Worm (Caenorhabditis elegans) whole organism, L3 larva: ENCODE data around the gene lhfp-4.
A peak's percentile ranks its signal among the peaks of the same experiment; 100 is the strongest.

Experiments used
- ZK546.5 ChIP-seq: sonication (generic microtip); optimal IDR thresholded peaks from 2 replicates; lab custom pipeline; 2017; ENCODE audit warnings: missing biosample characterization, missing genetic modification characterization
- ama-1 ChIP-seq: fragments of 150-350 bp; optimal IDR thresholded peaks from 2 replicates; lab custom pipeline; 2018
- ceh-16 ChIP-seq: sonication (generic microtip); optimal IDR thresholded peaks from 2 replicates; lab custom pipeline; 2017; ENCODE audit warnings: missing biosample characterization, missing genetic modification characterization
- ceh-28 ChIP-seq: fragments of 150-350 bp; optimal IDR thresholded peaks from 2 replicates; lab custom pipeline; 2014; ENCODE audit warnings: missing biosample characterization, missing genetic modification reagents, missing genetic modification characterization
- ceh-82 ChIP-seq: fragments of 150-350 bp; optimal IDR thresholded peaks from 2 replicates; lab custom pipeline; 2014; ENCODE audit warnings: missing biosample characterization, missing genetic modification characterization
- ceh-9 ChIP-seq: sonication (generic microtip); optimal IDR thresholded peaks from 2 replicates; lab custom pipeline; 2018; ENCODE audit warnings: missing biosample characterization, missing genetic modification characterization
- daf-12 ChIP-seq: fragments of 150-350 bp; optimal IDR thresholded peaks from 2 replicates; lab custom pipeline; 2014; ENCODE audit warnings: missing biosample characterization, missing genetic modification reagents, missing genetic modification characterization
- egl-27 ChIP-seq: sonication (generic microtip); optimal IDR thresholded peaks from 4 replicates; lab custom pipeline; 2017; ENCODE audit warnings: missing biosample characterization, missing genetic modification reagents, missing genetic modification characterization
- egl-5 ChIP-seq: fragments of 150-350 bp; optimal IDR thresholded peaks from 2 replicates; lab custom pipeline; 2017; ENCODE audit warnings: missing biosample characterization, missing genetic modification reagents, missing genetic modification characterization, inconsistent platforms
- elt-1 ChIP-seq: fragments of 150-350 bp; optimal IDR thresholded peaks from 2 replicates; lab custom pipeline; 2014; ENCODE audit warnings: missing biosample characterization, missing genetic modification characterization
- elt-2 ChIP-seq: sonication (generic microtip); optimal IDR thresholded peaks from 2 replicates; lab custom pipeline; 2016; ENCODE audit warnings: missing genetic modification reagents, mild to moderate bottlenecking, missing genetic modification characterization, missing compliant biosample characterization
- eor-1 ChIP-seq, 2 experiments: fragments of 150-350 bp; optimal IDR thresholded peaks; 2 replicates each; lab custom pipeline; 2014 to 2018; ENCODE audit warnings: missing biosample characterization in 2 of 2, missing genetic modification characterization in 2 of 2
- fkh-10 ChIP-seq: sonication (generic microtip); optimal IDR thresholded peaks from 2 replicates; lab custom pipeline; 2017; ENCODE audit warnings: missing biosample characterization, missing genetic modification reagents, missing genetic modification characterization
- fkh-2 ChIP-seq: fragments of 150-350 bp; optimal IDR thresholded peaks from 2 replicates; lab custom pipeline; 2014; ENCODE audit warnings: missing biosample characterization, missing genetic modification reagents, missing genetic modification characterization
- fos-1 ChIP-seq: fragments of 150-350 bp; optimal IDR thresholded peaks from 2 replicates; lab custom pipeline; 2014; ENCODE audit warnings: missing biosample characterization, missing genetic modification characterization
- hmg-11 ChIP-seq: sonication (generic microtip); optimal IDR thresholded peaks from 2 replicates; lab custom pipeline; 2016; ENCODE audit warnings: missing genetic modification characterization, missing compliant biosample characterization
- jun-1 ChIP-seq: fragments of 150-350 bp; optimal IDR thresholded peaks from 2 replicates; lab custom pipeline; 2014; ENCODE audit warnings: missing biosample characterization, missing genetic modification reagents, missing genetic modification characterization
- lin-15B ChIP-seq: fragments of 150-350 bp; optimal IDR thresholded peaks from 2 replicates; lab custom pipeline; 2014; ENCODE audit warnings: missing biosample characterization, missing genetic modification characterization
- mdl-1 ChIP-seq: fragments of 150-350 bp; optimal IDR thresholded peaks from 2 replicates; lab custom pipeline; 2014; ENCODE audit warnings: missing biosample characterization, missing genetic modification characterization
- mml-1 ChIP-seq: fragments of 150-350 bp; sonication (generic microtip); optimal IDR thresholded peaks from 3 replicates; lab custom pipeline; 2014; ENCODE audit warnings: missing biosample characterization, missing genetic modification characterization
- nfya-1 ChIP-seq: sonication (generic microtip); optimal IDR thresholded peaks from 2 replicates; lab custom pipeline; 2017; ENCODE audit warnings: missing genetic modification characterization, mild to moderate bottlenecking, missing compliant biosample characterization, antibody characterized with exemption, moderate library complexity; ENCODE audit not compliant: insufficient read depth
- nhr-11 ChIP-seq: fragments of 150-350 bp; optimal IDR thresholded peaks from 2 replicates; lab custom pipeline; 2014; ENCODE audit warnings: missing biosample characterization, missing genetic modification characterization
- nhr-12 ChIP-seq: fragments of 150-350 bp; optimal IDR thresholded peaks from 2 replicates; lab custom pipeline; 2014; ENCODE audit warnings: missing biosample characterization, missing genetic modification characterization
- nhr-23 ChIP-seq: fragments of 150-350 bp; optimal IDR thresholded peaks from 2 replicates; lab custom pipeline; 2014; ENCODE audit warnings: missing biosample characterization, missing genetic modification reagents, missing genetic modification characterization
- nhr-237 ChIP-seq: fragments of 150-350 bp; optimal IDR thresholded peaks from 2 replicates; lab custom pipeline; 2014; ENCODE audit warnings: missing biosample characterization, missing genetic modification characterization
- nhr-25 ChIP-seq: sonication (generic microtip); optimal IDR thresholded peaks from 2 replicates; lab custom pipeline; 2017; ENCODE audit warnings: missing biosample characterization, missing genetic modification characterization
- nhr-28 ChIP-seq: fragments of 150-350 bp; optimal IDR thresholded peaks from 2 replicates; lab custom pipeline; 2014; ENCODE audit warnings: missing biosample characterization, missing genetic modification characterization
- nhr-43 ChIP-seq: sonication (generic microtip); optimal IDR thresholded peaks from 2 replicates; lab custom pipeline; 2016; ENCODE audit warnings: mild to moderate bottlenecking, missing genetic modification characterization, missing compliant biosample characterization; ENCODE audit not compliant: poor library complexity, severe bottlenecking
- nhr-67 ChIP-seq: fragments of 150-350 bp; optimal IDR thresholded peaks from 2 replicates; lab custom pipeline; 2014; ENCODE audit warnings: missing biosample characterization, missing genetic modification characterization
- nhr-76 ChIP-seq: fragments of 150-350 bp; sonication (generic microtip); optimal IDR thresholded peaks from 5 replicates; lab custom pipeline; 2014; ENCODE audit warnings: missing biosample characterization, missing genetic modification characterization
- nhr-77 ChIP-seq: fragments of 150-350 bp; optimal IDR thresholded peaks from 2 replicates; lab custom pipeline; 2014; ENCODE audit warnings: missing biosample characterization, missing genetic modification characterization
- pha-4 ChIP-seq: fragments of 150-350 bp; optimal IDR thresholded peaks from 2 replicates; lab custom pipeline; 2014; ENCODE audit warnings: missing biosample characterization, missing genetic modification reagents, missing genetic modification characterization
- pqm-1 ChIP-seq: fragments of 150-350 bp; optimal IDR thresholded peaks from 2 replicates; lab custom pipeline; 2017; ENCODE audit warnings: missing biosample characterization, missing genetic modification characterization, inconsistent platforms
- sea-2 ChIP-seq: fragments of 150-350 bp; sonication (generic microtip); optimal IDR thresholded peaks from 4 replicates; lab custom pipeline; 2014; ENCODE audit warnings: missing biosample characterization, missing genetic modification reagents, missing genetic modification characterization
- skn-1 ChIP-seq: fragments of 150-350 bp; optimal IDR thresholded peaks from 2 replicates; lab custom pipeline; 2014; ENCODE audit warnings: missing biosample characterization, missing genetic modification characterization
- snpc-4 ChIP-seq: fragments of 150-350 bp; optimal IDR thresholded peaks from 2 replicates; lab custom pipeline; 2014; ENCODE audit warnings: missing biosample characterization, missing genetic modification characterization
- tbx-2 ChIP-seq: sonication (generic microtip); optimal IDR thresholded peaks from 2 replicates; lab custom pipeline; 2016; ENCODE audit warnings: mild to moderate bottlenecking, missing genetic modification characterization, missing compliant biosample characterization
- unc-39 ChIP-seq: sonication (generic microtip); optimal IDR thresholded peaks from 4 replicates; lab custom pipeline; 2017; ENCODE audit warnings: missing biosample characterization, missing genetic modification characterization
- unc-62 ChIP-seq: fragments of 150-350 bp; sonication (generic microtip); optimal IDR thresholded peaks from 4 replicates; lab custom pipeline; 2014; ENCODE audit warnings: missing biosample characterization, missing genetic modification reagents, missing genetic modification characterization
- zag-1 ChIP-seq: fragments of 150-350 bp; optimal IDR thresholded peaks from 2 replicates; lab custom pipeline; 2014; ENCODE audit warnings: missing biosample characterization, missing genetic modification characterization
- ztf-11 ChIP-seq: fragments of 150-350 bp; optimal IDR thresholded peaks from 2 replicates; lab custom pipeline; 2014; ENCODE audit warnings: missing biosample characterization, missing genetic modification characterization
- ztf-4 ChIP-seq: fragments of 150-350 bp; optimal IDR thresholded peaks from 2 replicates; lab custom pipeline; 2014; ENCODE audit warnings: missing biosample characterization, missing genetic modification characterization

Gene lhfp-4

DNA sequence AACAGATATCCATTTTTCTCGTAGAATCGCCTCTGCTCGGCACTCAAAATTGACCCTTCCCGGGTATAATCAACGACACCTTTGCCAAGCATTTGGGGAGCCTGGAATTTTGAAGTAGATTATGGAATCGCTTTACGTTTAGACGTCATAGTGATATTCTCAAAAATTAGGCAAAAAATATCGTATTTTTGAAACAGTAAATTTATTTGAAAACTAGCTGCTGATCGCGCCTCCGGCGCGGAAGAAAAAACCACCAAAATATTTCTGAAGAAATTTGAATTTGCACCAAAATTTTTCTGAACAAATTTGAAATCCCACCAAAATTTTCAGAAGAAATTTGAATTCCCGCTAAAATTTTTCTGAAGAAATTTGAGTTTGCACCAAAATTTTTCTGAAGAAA lies 13.0 kb upstream of the lhfp-4 start, which contains the start of gene ZK550.6:
Gene ZK550.6 (minus strand): TSS at position 101 of the 400 bp plus-strand sequence.
- no peak for TF ChIP-seq nhr-237 (tag; lab: Kevin White, UChicago)
- no peak for TF ChIP-seq nhr-12 (tag; lab: Kevin White, UChicago)

DNA sequence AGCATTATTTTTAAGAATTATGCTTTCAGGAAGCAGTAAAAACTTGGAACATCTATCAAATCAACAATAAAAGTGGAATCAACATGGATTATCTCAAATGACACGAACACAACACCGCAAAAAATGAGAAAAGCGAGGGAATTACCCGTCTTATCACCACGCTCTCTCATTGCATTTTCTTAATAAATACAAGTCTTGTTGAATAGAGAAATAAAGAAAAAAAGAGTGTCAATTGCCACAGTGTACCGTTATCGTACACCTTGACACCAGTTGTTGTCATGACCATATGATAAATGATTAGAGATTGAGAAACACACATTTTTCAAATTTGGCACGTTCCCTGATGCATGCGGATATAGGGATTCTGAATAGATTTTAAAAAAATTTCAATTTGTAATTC lies 11.7 kb upstream of the lhfp-4 start:
- TF ChIP-seq zag-1 (tag; lab: Kevin White, UChicago), result no peak
- TF ChIP-seq sea-2 (GFP tag; lab: Kevin White, UChicago), result no peak
- TF ChIP-seq nhr-25 (tag; lab: Kevin White, UChicago), result no peak
- no peak for TF ChIP-seq ceh-9 (tag; lab: Kevin White, UChicago)
- TF ChIP-seq nhr-76 (tag; lab: Kevin White, UChicago), result peak; percentile 85
- TF ChIP-seq jun-1 (tag; lab: Kevin White, UChicago), result peak; percentile 10
- peak; percentile 93 for TF ChIP-seq pqm-1 (tag; lab: Kevin White, UChicago)
- peak; percentile 64 for TF ChIP-seq pha-4
- TF ChIP-seq unc-39 (tag; lab: Kevin White, UChicago), result no peak
- no peak for TF ChIP-seq nhr-77
- TF ChIP-seq elt-2 (tag; lab: Kevin White, UChicago), result peak; percentile 96
- TF ChIP-seq unc-62 (GFP tag; lab: Kevin White, UChicago), result no peak
- TF ChIP-seq nhr-28, result no peak
- no peak for TF ChIP-seq snpc-4
- no peak for TF ChIP-seq skn-1 (tag; lab: Kevin White, UChicago)
- no peak for TF ChIP-seq ceh-28 (tag; lab: Kevin White, UChicago)
- no peak for TF ChIP-seq hmg-11 (tag; lab: Kevin White, UChicago)
- TF ChIP-seq fkh-10 (GFP tag; lab: Kevin White, UChicago), result no peak
- no peak for TF ChIP-seq ceh-82 (tag; lab: Kevin White, UChicago)
- no peak for TF ChIP-seq egl-27
- TF ChIP-seq nhr-12 (tag; lab: Kevin White, UChicago), result no peak
- peak; percentile 28 for TF ChIP-seq nhr-43
- TF ChIP-seq nhr-23 (tag; lab: Kevin White, UChicago), result peak; percentile 56
- TF ChIP-seq elt-1 (tag; lab: Kevin White, UChicago), result no peak
- TF ChIP-seq fos-1 (tag; lab: Kevin White, UChicago), result no peak
- TF ChIP-seq egl-5 (tag; lab: Kevin White, UChicago), result no peak
- no peak for TF ChIP-seq ZK546.5 (tag; lab: Kevin White, UChicago)
- no peak for TF ChIP-seq ceh-16 (tag; lab: Kevin White, UChicago)
- no peak for TF ChIP-seq mml-1 (tag; lab: Kevin White, UChicago)
- no peak for TF ChIP-seq ztf-4 (tag; lab: Kevin White, UChicago)
- no peak for TF ChIP-seq mdl-1
- TF ChIP-seq eor-1 (tag; optimal IDR thresholded peaks at IDR 0.05; lab: Kevin White, UChicago), result no peak
- TF ChIP-seq ama-1 (lab: Kevin White, UChicago), result no peak
- peak; percentile 28 for TF ChIP-seq nfya-1
- TF ChIP-seq fkh-2 (tag; lab: Kevin White, UChicago), result no peak
- TF ChIP-seq lin-15B (tag; lab: Kevin White, UChicago), result no peak
- TF ChIP-seq nhr-11 (tag; lab: Kevin White, UChicago), result no peak
- TF ChIP-seq ztf-11, result no peak
- no peak for TF ChIP-seq tbx-2 (tag; lab: Kevin White, UChicago)
- TF ChIP-seq daf-12 (tag; lab: Kevin White, UChicago), result no peak
- TF ChIP-seq, all 47 proteins: peak for 8

DNA sequence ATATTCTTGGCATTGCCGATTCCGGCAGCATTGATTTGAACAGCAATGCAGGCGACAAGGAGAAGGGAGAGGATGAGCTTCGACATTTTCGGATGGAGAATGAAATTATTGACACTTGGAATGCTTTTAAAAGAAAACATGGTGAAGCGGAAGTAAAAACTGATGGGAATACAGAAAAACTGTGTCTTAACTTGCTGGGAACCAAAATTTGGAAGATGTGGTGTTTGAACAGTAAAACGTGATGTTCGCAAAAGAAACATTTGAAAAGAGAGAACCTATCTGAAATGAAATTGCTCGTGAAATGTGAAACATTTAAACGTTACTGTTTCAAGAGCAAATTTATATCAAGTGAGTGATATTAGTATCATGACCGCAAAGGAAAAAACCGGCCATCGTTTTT lies 10.7 kb upstream of the lhfp-4 start, which contains the start of gene F26D10.13:
Gene F26D10.13 (minus strand): TSS at position 101 of the 400 bp plus-strand sequence.
- TF ChIP-seq nhr-67 (tag; lab: Kevin White, UChicago) (no peak), nhr-28 (no peak), unc-39 (tag; lab: Kevin White, UChicago) (no peak), mml-1 (tag; lab: Kevin White, UChicago) (no peak), ztf-11 (no peak)
- TF ChIP-seq, all 47 proteins: peak for 0
